Worm (Caenorhabditis elegans): ENCODE results near the gene orc-3.

orc-3 gene

DNA sequence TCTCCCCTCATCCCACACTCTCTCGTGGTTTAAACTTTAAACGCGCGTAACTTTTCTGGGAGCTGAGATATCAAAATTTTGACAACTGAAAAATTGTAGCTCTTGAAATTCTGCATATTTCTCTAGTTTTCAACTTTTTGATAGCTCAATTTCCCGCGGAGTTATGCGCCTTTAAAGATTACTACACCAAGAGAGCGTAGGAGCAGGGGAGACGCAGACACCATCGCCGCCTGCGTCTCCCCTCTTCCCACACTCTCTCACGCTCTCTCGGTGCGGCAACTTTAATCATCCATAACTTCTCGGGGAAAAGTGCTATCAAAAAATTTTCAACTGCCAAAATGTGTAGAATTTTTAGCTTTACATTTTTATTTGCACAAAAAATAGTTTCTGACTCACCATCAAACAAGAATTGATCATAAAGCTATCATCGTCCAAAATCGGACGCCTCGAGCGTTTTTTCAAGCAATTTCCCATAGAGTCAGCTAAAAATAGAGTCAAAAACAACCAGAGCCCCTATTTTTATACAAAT lies 31.8 kb upstream of the orc-3 start, which contains the start of gene eak-3:
TSS of gene eak-3 (minus strand) at position 479 of the 529 bp plus-strand sequence.
- TF ChIP-seq peb-1 (tag; optimal IDR thresholded peaks at IDR 0.05) (no peak), Y55F3AM.14 (GFP tag; optimal IDR thresholded peaks at IDR 0.05) (no peak), R02D3.7 (tag; optimal IDR thresholded peaks at IDR 0.05) (no peak), lsy-2 (tag; optimal IDR thresholded peaks at IDR 0.05) (no peak), ama-1 (optimal IDR thresholded peaks at IDR 0.05) (no peak), skn-1 (tag; optimal IDR thresholded peaks at IDR 0.05) (no peak), nhr-25 (tag; optimal IDR thresholded peaks at IDR 0.05) (no peak), mbf-1 (tag; optimal IDR thresholded peaks at IDR 0.05) (no peak), snpc-4 (tag; optimal IDR thresholded peaks at IDR 0.05) (no peak), sma-9 (GFP tag; optimal IDR thresholded peaks at IDR 0.05) (no peak), sma-9 (tag; optimal IDR thresholded peaks at IDR 0.05) (no peak), blmp-1 (tag; optimal IDR thresholded peaks at IDR 0.05; ENCODE audit: insufficient read depth) (no peak), zag-1 (tag; optimal IDR thresholded peaks at IDR 0.05) (no peak), lin-11 (tag; optimal IDR thresholded peaks at IDR 0.05) (no peak), dmd-4 (tag; optimal IDR thresholded peaks at IDR 0.05) (no peak), lin-13 (GFP tag; optimal IDR thresholded peaks at IDR 0.05) (no peak)

DNA sequence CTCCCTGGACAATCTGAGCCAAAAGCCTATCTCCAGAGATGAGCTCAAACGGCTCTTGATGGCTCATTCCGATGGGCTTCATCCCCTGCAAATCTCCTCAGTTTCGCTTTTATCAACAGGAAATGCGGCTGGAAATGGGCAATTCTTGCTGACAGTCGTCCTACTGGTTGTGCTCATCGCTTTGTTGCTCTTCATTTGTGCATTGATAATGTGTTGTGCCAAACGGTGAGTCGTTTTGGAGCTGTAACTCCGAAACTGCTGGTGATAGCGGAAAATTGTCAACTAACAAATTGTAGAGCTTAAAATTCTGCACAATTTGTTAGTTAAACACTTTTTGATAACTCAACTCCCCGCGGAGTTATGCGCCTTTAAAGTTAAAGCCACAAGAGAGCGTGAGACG lies 28.9 kb upstream of the orc-3 start:
- no peak for TF ChIP-seq sem-4 (tag; optimal IDR thresholded peaks at IDR 0.05)
- TF ChIP-seq dmd-4 (tag; optimal IDR thresholded peaks at IDR 0.05): no peak
- no peak for TF ChIP-seq aly-2 (tag; optimal IDR thresholded peaks at IDR 0.05)
- no peak for TF ChIP-seq ztf-1 (GFP tag; conservative IDR thresholded peaks at IDR 0.05)
- no peak for TF ChIP-seq nhr-10 (tag; optimal IDR thresholded peaks at IDR 0.05)
- TF ChIP-seq lin-11 (tag; optimal IDR thresholded peaks at IDR 0.05): no peak
- no peak for TF ChIP-seq skn-1 (tag; optimal IDR thresholded peaks at IDR 0.05)
- no peak for TF ChIP-seq R02D3.7 (tag; optimal IDR thresholded peaks at IDR 0.05)
- no peak for TF ChIP-seq nhr-25 (tag; optimal IDR thresholded peaks at IDR 0.05)
- no peak for TF ChIP-seq snpc-4 (tag; optimal IDR thresholded peaks at IDR 0.05)
- TF ChIP-seq ceh-82 (tag; optimal IDR thresholded peaks at IDR 0.05): no peak
- TF ChIP-seq nhr-237 (tag; optimal IDR thresholded peaks at IDR 0.05): no peak

DNA sequence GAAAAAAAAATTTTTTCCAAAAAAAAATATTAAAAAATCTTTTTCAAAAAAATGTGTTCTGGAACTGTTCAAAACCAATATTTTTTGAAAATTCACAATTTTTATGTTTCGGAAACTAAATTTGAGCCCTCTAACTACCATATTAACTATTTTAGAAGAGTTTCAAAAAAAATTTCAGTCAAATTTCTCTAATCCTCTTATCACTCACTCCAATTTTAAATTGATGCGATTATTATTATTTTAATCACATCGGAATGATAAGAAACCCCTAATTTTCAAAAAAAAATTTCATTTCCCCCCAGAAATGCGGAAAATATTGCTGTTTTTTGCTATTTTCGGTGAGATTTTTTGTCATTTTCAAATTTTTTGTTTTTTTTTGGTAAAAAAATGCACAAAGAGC lies 26.2 kb upstream of the orc-3 start, which contains the start of gene nspg-8:
TSS of gene nspg-8 (plus strand) at position 301 of the 400 bp plus-strand sequence.
- TF ChIP-seq ceh-16 (tag; optimal IDR thresholded peaks at IDR 0.05) (no peak), zag-1 (tag; optimal IDR thresholded peaks at IDR 0.05) (no peak)

DNA sequence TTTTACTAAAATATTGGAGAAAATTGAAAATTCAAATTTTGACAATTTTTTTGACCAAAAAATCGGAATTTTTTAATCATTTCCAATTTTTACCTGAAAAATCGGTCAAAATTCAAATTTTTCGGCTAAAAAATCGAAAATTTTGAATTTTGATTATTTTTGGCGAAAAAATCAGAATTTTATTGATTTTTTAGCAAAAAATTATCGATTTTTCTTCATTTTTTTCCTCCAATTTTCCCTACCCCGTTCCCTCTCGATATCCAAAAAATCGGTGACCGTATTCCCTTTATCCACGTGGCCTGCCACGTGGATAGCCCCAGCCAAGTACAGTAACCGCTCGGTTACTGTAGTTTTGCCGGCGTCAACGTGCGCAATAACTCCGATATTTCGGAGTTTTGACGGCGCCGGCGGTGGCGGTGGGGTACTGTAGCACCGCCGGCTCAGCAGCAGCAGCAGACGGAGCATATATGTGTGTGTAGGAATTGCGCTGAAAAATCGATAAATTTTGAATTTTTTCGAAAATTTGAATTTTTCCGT lies 14.5 kb upstream of the orc-3 start, which contains the start of gene Y119D3B.14:
TSS of gene Y119D3B.14 (minus strand) at position 487 of the 537 bp plus-strand sequence.
- TF ChIP-seq unc-39 (tag; optimal IDR thresholded peaks at IDR 0.05): no peak
- TF ChIP-seq ceh-16 (tag; optimal IDR thresholded peaks at IDR 0.05): no peak

DNA sequence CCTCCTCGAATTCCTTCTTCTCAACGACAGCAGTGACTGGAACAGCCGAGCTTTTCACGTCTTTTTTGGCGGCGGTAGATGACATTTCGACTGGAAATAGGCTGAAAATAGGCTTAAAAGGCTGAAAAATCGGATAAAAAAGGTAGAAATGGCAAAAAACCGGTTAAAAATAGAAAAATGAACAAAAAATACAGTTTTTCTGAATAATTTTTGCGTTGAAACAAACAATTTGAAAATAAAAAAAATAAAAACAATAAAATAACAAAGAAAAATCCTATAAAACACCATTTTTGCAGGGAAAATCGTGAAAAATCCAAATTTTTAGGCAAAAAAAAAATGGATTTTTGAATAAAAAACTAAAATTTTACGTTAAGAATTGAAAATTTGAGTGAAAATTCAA lies 11.7 kb upstream of the orc-3 start, which contains the start of gene dss-1:
TSS of gene dss-1 (minus strand) at position 101 of the 400 bp plus-strand sequence.
- no peak for TF ChIP-seq zag-1 (tag; optimal IDR thresholded peaks at IDR 0.05)
- no peak for TF ChIP-seq Y55F3AM.14 (GFP tag; optimal IDR thresholded peaks at IDR 0.05)
- no peak for TF ChIP-seq nhr-25 (tag; optimal IDR thresholded peaks at IDR 0.05)
- no peak for TF ChIP-seq sma-3 (GFP tag; optimal IDR thresholded peaks at IDR 0.05)
- TF ChIP-seq nhr-6 (tag; optimal IDR thresholded peaks at IDR 0.05): no peak
- no peak for TF ChIP-seq alr-1 (tag; optimal IDR thresholded peaks at IDR 0.05)
- no peak for TF ChIP-seq nhr-12 (tag; optimal IDR thresholded peaks at IDR 0.05)
- TF ChIP-seq ztf-11 (tag; optimal IDR thresholded peaks at IDR 0.05): no peak
- TF ChIP-seq crh-2 (tag; optimal IDR thresholded peaks at IDR 0.05): no peak
- TF ChIP-seq nhr-129 (tag; optimal IDR thresholded peaks at IDR 0.05): no peak
- TF ChIP-seq unc-39 (tag; optimal IDR thresholded peaks at IDR 0.05): no peak
- TF ChIP-seq sma-9 (GFP tag; optimal IDR thresholded peaks at IDR 0.05): no peak
- no peak for TF ChIP-seq sma-9 (tag; optimal IDR thresholded peaks at IDR 0.05)
- TF ChIP-seq ama-1 (optimal IDR thresholded peaks at IDR 0.05): no peak
- no peak for TF ChIP-seq lin-13 (GFP tag; optimal IDR thresholded peaks at IDR 0.05)
- TF ChIP-seq skn-1 (tag; optimal IDR thresholded peaks at IDR 0.05): no peak
- TF ChIP-seq nhr-11 (tag; optimal IDR thresholded peaks at IDR 0.05): no peak
- TF ChIP-seq nhr-10 (tag; optimal IDR thresholded peaks at IDR 0.05): no peak
